Fruit fly (Drosophila melanogaster): ENCODE measurements around the gene CG33764.

CG33764 gene

dm6 chr3L:4252121-4252861 lies 15.0 kb downstream of the CG33764 start:
- TF ChIP-seq CTCF (optimal IDR thresholded peaks at IDR 0.05), result no peak
- TF ChIP-seq CG8478 (optimal IDR thresholded peaks at IDR 0.05), result no peak

DNA sequence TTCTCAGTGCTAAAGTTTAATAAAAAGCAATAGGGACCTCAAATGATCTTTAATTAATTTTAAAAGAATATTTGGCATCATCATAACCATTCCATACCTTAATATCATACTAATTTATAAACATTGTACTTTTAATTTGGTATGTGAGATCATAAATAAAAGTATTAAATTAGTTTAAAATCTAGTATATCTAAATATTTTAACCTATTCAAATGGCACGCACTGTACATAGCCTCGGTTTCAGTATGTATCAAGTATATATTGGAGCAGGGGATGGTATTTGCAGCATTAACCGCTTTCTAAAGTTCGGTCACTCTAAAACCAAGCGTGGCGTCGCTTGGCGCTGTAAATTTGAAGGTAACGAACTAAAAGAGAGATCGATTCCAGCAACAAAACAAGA lies 24.9 kb downstream of the CG33764 start, which contains the start of gene pav:
TSS of gene pav (plus strand) at position 307 of the 400 bp plus-strand sequence.
- TF ChIP-seq CTCF (optimal IDR thresholded peaks at IDR 0.05) (no peak), CG8478 (optimal IDR thresholded peaks at IDR 0.05) (no peak)

- TF ChIP-seq CG8478 (optimal IDR thresholded peaks at IDR 0.05) (no peak), CTCF (optimal IDR thresholded peaks at IDR 0.05) (peak; percentile 89 to 94)
Measured at dm6 chr3L:4239442-4240322, 27.6 kb downstream of the CG33764 start, which contains the start of gene Sqor. Gene Sqor (plus strand): TSS chr3L:4240173.

DNA sequence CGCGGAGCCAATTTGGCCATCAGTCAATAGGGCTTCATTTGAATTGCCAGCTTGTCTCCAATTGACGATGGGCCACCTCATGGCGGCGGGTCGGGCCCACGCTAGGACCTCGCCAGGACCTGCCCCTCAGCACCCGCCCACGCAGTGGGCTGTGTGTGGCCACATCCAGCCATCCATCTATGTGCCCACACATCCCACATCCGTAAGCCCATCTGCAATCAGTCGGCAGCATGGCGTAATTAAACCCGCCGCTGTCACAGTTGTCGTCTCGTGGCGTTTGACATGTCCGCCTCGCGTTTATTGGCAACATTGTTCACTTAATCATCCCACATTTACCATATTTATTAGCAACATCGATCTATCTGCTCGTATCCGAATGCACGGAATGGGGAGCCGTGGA lies 29.1 kb downstream of the CG33764 start:
- TF ChIP-seq CTCF (optimal IDR thresholded peaks at IDR 0.05) (no peak), CG8478 (optimal IDR thresholded peaks at IDR 0.05) (no peak)

DNA sequence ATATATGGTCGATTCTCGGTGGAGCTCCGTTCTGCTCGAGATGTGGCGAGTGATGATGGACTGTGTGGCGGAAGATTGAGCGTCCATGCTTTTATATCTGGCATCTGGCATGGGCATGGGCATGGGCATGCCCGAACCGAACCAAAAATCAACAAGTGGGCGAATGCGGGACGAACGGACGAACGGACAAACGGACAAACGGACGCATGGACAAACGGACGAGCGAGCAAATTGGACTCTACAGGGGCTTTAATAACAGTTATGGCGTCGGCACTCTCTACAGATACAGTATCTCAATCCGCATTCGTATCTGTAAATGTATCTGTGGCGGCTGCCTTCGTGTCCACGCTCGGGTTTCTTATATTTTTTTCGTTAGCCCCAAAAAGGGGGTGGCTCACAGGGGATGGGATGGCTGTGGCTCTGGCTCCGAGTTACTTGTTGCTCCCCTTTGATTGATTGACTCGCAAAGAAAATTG lies 31.2 kb downstream of the CG33764 start, which contains the start of gene ImpL2:
TSS of gene ImpL2 (minus strand) at position 51 of the 476 bp plus-strand sequence.
- TF ChIP-seq CTCF (optimal IDR thresholded peaks at IDR 0.05), result no peak
- no peak for TF ChIP-seq CG8478 (optimal IDR thresholded peaks at IDR 0.05)

DNA sequence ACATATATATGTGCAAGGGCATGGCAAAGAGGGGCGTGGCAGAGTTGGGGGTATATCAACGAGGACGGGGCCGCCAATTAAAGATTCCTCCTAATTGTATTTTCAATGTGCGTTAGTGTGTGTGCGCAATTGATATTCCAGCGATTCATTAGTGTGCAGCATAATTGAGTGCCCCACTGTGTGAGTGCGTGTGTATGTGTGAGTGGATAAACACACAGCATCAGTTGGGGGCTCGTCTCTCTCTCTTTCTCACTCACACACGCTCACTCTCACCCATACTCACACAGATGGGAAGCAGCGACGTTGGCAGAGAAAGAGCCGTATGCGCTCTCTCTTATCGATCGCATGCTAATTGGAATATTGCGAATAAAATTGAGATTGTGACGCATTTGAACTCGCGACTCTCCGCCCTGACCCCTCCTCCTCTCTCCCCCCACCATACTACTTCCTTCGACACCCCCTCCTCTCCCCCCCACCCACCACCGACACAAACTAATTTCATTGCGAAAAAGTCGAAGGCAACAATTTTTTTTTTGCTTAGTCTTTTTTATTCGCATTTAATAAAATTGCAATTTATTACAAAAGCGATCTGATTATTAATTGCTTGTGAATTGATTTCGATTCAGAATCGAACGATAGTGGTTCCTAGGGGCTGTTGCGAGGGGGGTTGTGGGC lies 33.6 kb downstream of the CG33764 start:
- no peak for TF ChIP-seq CTCF (optimal IDR thresholded peaks at IDR 0.05)
- TF ChIP-seq CG8478 (optimal IDR thresholded peaks at IDR 0.05), result peak; percentile 76

- no peak for TF ChIP-seq CG8478 (optimal IDR thresholded peaks at IDR 0.05)
- no peak for TF ChIP-seq CTCF (optimal IDR thresholded peaks at IDR 0.05)
Measured at dm6 chr3L:4232724-4233367, 34.5 kb downstream of the CG33764 start.

dm6 chr3L:4232227-4232626 lies 35.1 kb downstream of the CG33764 start:
- no peak for TF ChIP-seq CG8478 (optimal IDR thresholded peaks at IDR 0.05)
- TF ChIP-seq CTCF (optimal IDR thresholded peaks at IDR 0.05), result no peak

DNA sequence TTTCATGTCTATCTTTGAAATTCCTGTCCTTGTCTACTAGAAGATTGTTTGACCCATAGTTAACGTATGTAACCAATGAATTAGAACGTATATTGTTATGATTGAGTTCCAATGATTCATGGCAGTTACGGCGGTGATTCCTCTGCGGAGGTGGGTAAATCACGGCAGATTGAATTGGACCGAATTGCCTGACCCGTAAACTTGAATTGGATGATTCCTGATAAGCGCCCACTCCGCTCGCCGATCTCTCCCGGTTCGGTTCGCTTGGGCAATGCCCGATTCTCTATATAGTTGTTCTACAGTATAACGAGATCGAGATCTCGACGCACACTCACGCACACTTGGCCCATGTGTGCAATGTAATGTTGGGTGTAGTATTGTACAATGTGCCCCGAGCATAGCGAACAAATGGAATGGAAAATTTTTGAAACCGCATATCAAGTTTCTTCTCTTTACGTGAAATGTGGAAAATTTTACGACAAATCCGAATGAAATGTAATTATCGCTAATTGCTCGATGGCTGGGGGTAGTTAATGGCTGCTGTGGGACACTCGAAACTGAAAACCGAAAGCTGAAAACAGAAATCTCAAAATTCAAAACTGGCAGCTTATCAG lies 35.8 kb downstream of the CG33764 start:
- TF ChIP-seq CG8478 (optimal IDR thresholded peaks at IDR 0.05) (no peak), CTCF (optimal IDR thresholded peaks at IDR 0.05) (no peak)

DNA sequence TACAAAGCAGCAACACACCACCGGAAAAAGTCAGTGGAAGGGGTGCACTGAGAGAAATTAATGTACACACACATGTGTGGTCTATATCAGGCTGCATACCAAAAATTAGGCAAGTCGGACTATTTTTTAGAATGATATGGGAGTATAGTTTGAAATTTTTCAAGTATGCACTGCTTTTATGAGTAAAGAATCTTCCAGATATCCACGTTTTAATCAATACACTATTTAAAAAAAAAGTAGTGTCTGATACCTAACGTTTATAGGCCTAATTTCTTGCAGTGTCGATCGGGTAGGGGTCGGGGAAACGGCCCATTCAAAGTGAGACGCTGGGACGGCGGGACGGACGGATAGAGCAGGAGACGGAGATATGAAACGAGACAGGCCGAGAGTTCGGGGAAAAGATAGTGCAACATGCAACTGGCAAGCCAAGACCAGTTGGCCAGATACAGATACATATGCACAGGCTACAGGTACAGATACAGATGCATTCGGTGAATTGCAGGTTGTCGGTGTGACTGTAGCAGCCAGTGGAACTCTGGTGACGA lies 36.9 kb downstream of the CG33764 start:
- TF ChIP-seq CTCF (optimal IDR thresholded peaks at IDR 0.05) (no peak), CG8478 (optimal IDR thresholded peaks at IDR 0.05) (no peak)

DNA sequence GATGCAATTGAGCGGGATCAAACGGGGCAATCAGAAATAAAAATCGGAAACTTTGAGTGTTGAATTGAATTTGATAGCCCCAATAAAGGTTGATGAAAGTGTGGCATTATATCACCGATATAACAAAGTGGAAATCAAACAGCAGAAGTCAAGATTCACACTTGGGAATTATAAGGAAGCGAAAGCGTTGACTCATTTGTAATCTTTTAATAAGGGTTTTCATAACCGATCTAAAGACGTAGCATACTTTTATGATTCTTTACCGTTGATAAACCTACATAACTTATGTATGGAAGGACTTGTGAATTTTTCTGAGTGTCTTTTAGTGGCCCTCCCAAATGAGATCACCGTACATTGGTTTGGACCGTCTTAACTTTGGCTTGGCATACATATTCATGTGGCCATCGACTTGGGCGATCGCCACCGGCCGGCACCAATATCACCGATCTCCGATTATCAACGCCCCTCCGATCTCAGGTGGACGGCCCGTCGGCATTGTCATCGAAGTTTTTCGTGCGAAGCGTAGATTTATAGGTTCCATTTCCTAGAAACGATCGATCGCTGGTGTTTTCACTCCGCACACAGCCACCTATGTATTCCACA lies 37.8 kb downstream of the CG33764 start:
- TF ChIP-seq CG8478 (optimal IDR thresholded peaks at IDR 0.05), result no peak
- no peak for TF ChIP-seq CTCF (optimal IDR thresholded peaks at IDR 0.05)

- no peak for TF ChIP-seq CG8478 (optimal IDR thresholded peaks at IDR 0.05)
- TF ChIP-seq CTCF (optimal IDR thresholded peaks at IDR 0.05), result no peak
Measured at dm6 chr3L:4228187-4228836, 39.0 kb downstream of the CG33764 start.

DNA sequence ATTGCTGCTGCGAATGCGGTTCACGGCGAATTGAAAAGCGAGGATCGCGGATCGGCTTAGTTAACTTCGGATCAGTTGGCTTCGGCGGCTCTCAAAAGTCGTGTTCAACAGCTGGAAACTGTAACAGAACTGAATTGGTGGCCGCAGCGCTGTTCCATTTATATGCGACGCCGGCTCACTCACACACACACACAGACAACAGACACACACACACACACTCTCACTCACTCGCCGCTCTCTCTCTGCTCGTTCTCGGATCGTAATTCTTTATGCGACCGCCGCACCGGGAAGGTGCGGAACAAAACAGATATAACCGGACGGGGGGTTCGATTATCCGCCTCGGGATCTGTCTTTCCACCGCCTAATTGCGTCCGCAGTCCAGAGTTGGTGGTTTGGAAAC lies 40.1 kb downstream of the CG33764 start, which contains the start of gene CG46460:
TSS of gene CG46460 (minus strand) at position 139 of the 400 bp plus-strand sequence.
- TF ChIP-seq CG8478 (optimal IDR thresholded peaks at IDR 0.05) (no peak), CTCF (optimal IDR thresholded peaks at IDR 0.05) (no peak)
